Worm (Caenorhabditis elegans): ENCODE measurements around the gene C30A5.16.

DNA sequence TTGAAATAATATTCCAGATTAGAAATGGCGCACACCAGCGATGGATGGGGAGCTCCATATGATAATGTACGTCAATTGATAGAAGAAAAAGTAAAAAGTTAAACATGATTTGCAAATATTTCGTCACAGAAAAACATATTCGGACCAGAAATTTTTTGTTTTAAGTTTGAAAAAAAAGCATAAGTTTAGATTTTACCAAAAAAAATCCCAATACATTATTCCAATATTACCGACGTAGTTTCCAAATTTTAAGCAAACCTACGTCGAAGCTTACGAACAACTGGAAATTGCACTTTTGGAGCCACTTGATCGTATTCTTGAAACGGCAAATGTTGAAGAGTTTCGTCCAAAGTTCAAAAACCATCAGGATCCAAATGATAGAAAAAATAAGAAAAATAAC lies 14.6 kb downstream of the C30A5.16 start, which contains the start of gene henn-1:
- TF ChIP-seq ama-1 (optimal IDR thresholded peaks at IDR 0.05), result no peak
- TF ChIP-seq aly-1 (tag; optimal IDR thresholded peaks at IDR 0.05), result no peak
- no peak for TF ChIP-seq flt-1 (GFP tag; IDR thresholded peaks at IDR 0.05)
- TF ChIP-seq hmg-4 (GFP tag; optimal IDR thresholded peaks at IDR 0.05), result no peak
- TF ChIP-seq pes-1 (GFP tag; IDR thresholded peaks at IDR 0.05), result no peak
- no peak for TF ChIP-seq tbx-37 (GFP tag; conservative IDR thresholded peaks at IDR 0.05)
- no peak for TF ChIP-seq tbx-11 (GFP tag; IDR thresholded peaks at IDR 0.05)
- no peak for TF ChIP-seq ceh-36 (tag; optimal IDR thresholded peaks at IDR 0.05)
- no peak for TF ChIP-seq B0310.2 (tag; optimal IDR thresholded peaks at IDR 0.05)
- TF ChIP-seq ets-7 (tag; optimal IDR thresholded peaks at IDR 0.05), result no peak
